Worm (Caenorhabditis elegans) whole organism, L1 larva: ENCODE measurements around the gene C25E10.13.

Experiments used
- C04F5.9 ChIP-seq: sonication (generic microtip); optimal IDR thresholded peaks from 2 replicates; lab custom pipeline; 2016; ENCODE audit warnings: missing genetic modification characterization, missing compliant biosample characterization
- C16A3.4 ChIP-seq: fragments of 150-350 bp; optimal IDR thresholded peaks from 2 replicates; lab custom pipeline; 2014; ENCODE audit warnings: missing biosample characterization, missing genetic modification characterization
- F16B12.6 ChIP-seq: fragments of 150-350 bp; optimal IDR thresholded peaks from 2 replicates; lab custom pipeline; 2014; ENCODE audit warnings: missing biosample characterization, missing genetic modification characterization
- Y116A8C.19 ChIP-seq: sonication (generic microtip); optimal IDR thresholded peaks from 2 replicates; lab custom pipeline; 2016; ENCODE audit warnings: missing compliant biosample characterization, missing genetic modification characterization, borderline replicate concordance
- alr-1 ChIP-seq: fragments of 200-800 bp; sonication (Bioruptor generic); optimal IDR thresholded peaks from 2 replicates; lab custom pipeline; 2018; ENCODE audit warnings: borderline replicate concordance, mild to moderate bottlenecking, missing genetic modification characterization, missing compliant biosample characterization
- aly-2 ChIP-seq: fragments of 150-350 bp; optimal IDR thresholded peaks from 2 replicates; lab custom pipeline; 2014; ENCODE audit warnings: missing biosample characterization, missing genetic modification characterization
- blmp-1 ChIP-seq: fragments of 150-350 bp; optimal IDR thresholded peaks from 2 replicates; lab custom pipeline; 2014; ENCODE audit warnings: missing biosample characterization, missing genetic modification characterization
- ceh-63 ChIP-seq: fragments of 200-800 bp; sonication (Bioruptor generic); optimal IDR thresholded peaks from 2 replicates; lab custom pipeline; 2018; ENCODE audit warnings: mild to moderate bottlenecking, missing genetic modification characterization, missing compliant biosample characterization
- ceh-8 ChIP-seq: fragments of 200-800 bp; sonication (Bioruptor generic); optimal IDR thresholded peaks from 2 replicates; lab custom pipeline; 2018; ENCODE audit warnings: mild to moderate bottlenecking, missing genetic modification characterization, moderate library complexity, missing compliant biosample characterization
- ceh-88 ChIP-seq: fragments of 200-800 bp; sonication (Bioruptor generic); IDR thresholded peaks from 2 replicates; pipeline ENCODE4 v1.3.6; 2022; ENCODE audit warnings: missing genetic modification characterization, missing compliant biosample characterization
- ceh-90 ChIP-seq: sonication (generic microtip); optimal IDR thresholded peaks from 2 replicates; lab custom pipeline; 2016; ENCODE audit warnings: missing genetic modification characterization, missing compliant biosample characterization
- ces-1 ChIP-seq: fragments of 150-350 bp; optimal IDR thresholded peaks from 2 replicates; lab custom pipeline; 2014; ENCODE audit warnings: missing biosample characterization, missing genetic modification reagents, missing genetic modification characterization
- dpl-1 ChIP-seq, 3 experiments: fragments of 150-350 bp in 2 of 3; sonication (generic microtip) in 1 of 3; optimal IDR thresholded peaks; 2 replicates each; lab custom pipeline; 2014 to 2017; ENCODE audit warnings: missing biosample characterization in 3 of 3, missing genetic modification characterization in 3 of 3, missing genetic modification reagents in 3 of 3
- dsc-1 ChIP-seq: sonication (generic microtip); optimal IDR thresholded peaks from 2 replicates; lab custom pipeline; 2016; ENCODE audit warnings: mild to moderate bottlenecking, missing genetic modification characterization, missing compliant biosample characterization
- efl-3 ChIP-seq: fragments of 200-800 bp; sonication (Bioruptor generic); optimal IDR thresholded peaks from 2 replicates; lab custom pipeline; 2018; ENCODE audit warnings: mild to moderate bottlenecking, missing genetic modification characterization, missing compliant biosample characterization
- egl-27 ChIP-seq, 2 experiments: fragments of 150-350 bp in 1 of 2; sonication (generic microtip); optimal IDR thresholded peaks; 3 replicates each; lab custom pipeline; 2017 to 2018; ENCODE audit warnings: missing biosample characterization in 2 of 2, missing genetic modification characterization in 2 of 2, missing genetic modification reagents in 2 of 2
- elt-2 ChIP-seq: sonication (generic microtip); optimal IDR thresholded peaks from 2 replicates; lab custom pipeline; 2016; ENCODE audit warnings: missing genetic modification characterization, mild to moderate bottlenecking, inconsistent platforms, missing compliant biosample characterization, missing genetic modification reagents
- grh-1 ChIP-seq: fragments of 200-800 bp; sonication (Bioruptor generic); IDR thresholded peaks from 2 replicates; pipeline ENCODE4 v1.3.6; 2022; ENCODE audit warnings: missing genetic modification reagents, missing genetic modification characterization, missing compliant biosample characterization
- hpl-2 ChIP-seq: fragments of 150-350 bp; optimal IDR thresholded peaks from 2 replicates; lab custom pipeline; 2014; ENCODE audit warnings: missing biosample characterization, missing genetic modification reagents, missing genetic modification characterization
- irx-1 ChIP-seq: sonication (generic microtip); optimal IDR thresholded peaks from 2 replicates; lab custom pipeline; 2016; ENCODE audit warnings: missing genetic modification characterization, missing compliant biosample characterization
- jun-1 ChIP-seq: fragments of 150-350 bp; optimal IDR thresholded peaks from 2 replicates; lab custom pipeline; 2014; ENCODE audit warnings: missing biosample characterization, missing genetic modification reagents, missing genetic modification characterization
- lin-13 ChIP-seq: fragments of 150-350 bp; optimal IDR thresholded peaks from 2 replicates; lab custom pipeline; 2014; ENCODE audit warnings: missing biosample characterization, missing genetic modification reagents, missing genetic modification characterization
- lin-14 ChIP-seq: fragments of 200-800 bp; sonication (Bioruptor generic); optimal IDR thresholded peaks from 2 replicates; lab custom pipeline; 2018; ENCODE audit warnings: mild to moderate bottlenecking, missing genetic modification characterization, moderate library complexity, missing compliant biosample characterization
- lin-15B ChIP-seq: fragments of 150-350 bp; sonication (generic microtip); optimal IDR thresholded peaks from 3 replicates; lab custom pipeline; 2014; ENCODE audit warnings: missing biosample characterization, missing genetic modification characterization
- lin-35 ChIP-seq, 2 experiments: fragments of 150-350 bp; optimal IDR thresholded peaks; 2 replicates each; lab custom pipeline; 2014; ENCODE audit warnings: missing biosample characterization in 2 of 2, missing genetic modification characterization in 2 of 2, missing genetic modification reagents in 2 of 2
- lin-39 ChIP-seq: fragments of 150-350 bp; optimal IDR thresholded peaks from 2 replicates; lab custom pipeline; 2014; ENCODE audit warnings: missing biosample characterization, missing genetic modification reagents, missing genetic modification characterization
- lir-3 ChIP-seq: sonication (generic microtip); optimal IDR thresholded peaks from 2 replicates; lab custom pipeline; 2016; ENCODE audit warnings: mild to moderate bottlenecking, missing genetic modification characterization, moderate library complexity, missing compliant biosample characterization; ENCODE audit not compliant: poor library complexity
- mdl-1 ChIP-seq, 2 experiments: fragments of 150-350 bp; optimal IDR thresholded peaks; 2 replicates each; lab custom pipeline; 2014 to 2017; ENCODE audit warnings: missing biosample characterization in 2 of 2, missing genetic modification characterization in 2 of 2, inconsistent platforms in 1 of 2
- mef-2 ChIP-seq: fragments of 150-350 bp; optimal IDR thresholded peaks from 2 replicates; lab custom pipeline; 2014; ENCODE audit warnings: missing biosample characterization, missing genetic modification characterization
- nhr-12 ChIP-seq: sonication (generic microtip); optimal IDR thresholded peaks from 2 replicates; lab custom pipeline; 2017; ENCODE audit warnings: missing biosample characterization, missing genetic modification characterization
- nhr-19 ChIP-seq: fragments of 200-800 bp; sonication (Bioruptor generic); conservative IDR thresholded peaks from 2 replicates; pipeline ENCODE4 v1.3.6; 2022; ENCODE audit warnings: missing genetic modification characterization, missing compliant biosample characterization
- nhr-237 ChIP-seq: fragments of 150-350 bp; optimal IDR thresholded peaks from 2 replicates; lab custom pipeline; 2014; ENCODE audit warnings: missing biosample characterization, missing genetic modification characterization
- nhr-71 ChIP-seq: sonication (generic microtip); optimal IDR thresholded peaks from 2 replicates; lab custom pipeline; 2016; ENCODE audit warnings: mild to moderate bottlenecking, missing genetic modification characterization, moderate library complexity, missing compliant biosample characterization
- nhr-84 ChIP-seq: sonication (generic microtip); optimal IDR thresholded peaks from 2 replicates; lab custom pipeline; 2017; ENCODE audit warnings: missing biosample characterization, missing genetic modification characterization
- nhr-90 ChIP-seq: sonication (generic microtip); optimal IDR thresholded peaks from 2 replicates; lab custom pipeline; 2016; ENCODE audit warnings: mild to moderate bottlenecking, missing genetic modification characterization, missing compliant biosample characterization; ENCODE audit not compliant: poor library complexity
- rnt-1 ChIP-seq: sonication (generic microtip); optimal IDR thresholded peaks from 2 replicates; lab custom pipeline; 2016; ENCODE audit warnings: mild to moderate bottlenecking, missing genetic modification characterization, moderate library complexity, missing compliant biosample characterization
- skn-1 ChIP-seq: fragments of 150-350 bp; optimal IDR thresholded peaks from 2 replicates; lab custom pipeline; 2014; ENCODE audit warnings: missing biosample characterization, missing genetic modification characterization
- snpc-4 ChIP-seq: fragments of 150-350 bp; optimal IDR thresholded peaks from 2 replicates; lab custom pipeline; 2014; ENCODE audit warnings: missing biosample characterization, missing genetic modification characterization
- sptf-1 ChIP-seq: fragments of 150-350 bp; optimal IDR thresholded peaks from 2 replicates; lab custom pipeline; 2014; ENCODE audit warnings: missing biosample characterization, missing genetic modification characterization
- sup-37 ChIP-seq: fragments of 200-800 bp; sonication (Bioruptor generic); optimal IDR thresholded peaks from 2 replicates; lab custom pipeline; 2018; ENCODE audit warnings: mild to moderate bottlenecking, missing genetic modification characterization, missing compliant biosample characterization
- swsn-7 ChIP-seq: sonication (generic microtip); optimal IDR thresholded peaks from 2 replicates; lab custom pipeline; 2016; ENCODE audit warnings: missing genetic modification characterization, missing compliant biosample characterization
- tbx-2 ChIP-seq: sonication (generic microtip); optimal IDR thresholded peaks from 2 replicates; lab custom pipeline; 2016; ENCODE audit warnings: missing genetic modification characterization, missing compliant biosample characterization
- tlp-1 ChIP-seq: fragments of 150-350 bp; optimal IDR thresholded peaks from 2 replicates; lab custom pipeline; 2014; ENCODE audit warnings: missing biosample characterization, missing genetic modification characterization
- unc-86 ChIP-seq: sonication (generic microtip); optimal IDR thresholded peaks from 2 replicates; lab custom pipeline; 2016; ENCODE audit warnings: missing genetic modification characterization, missing compliant biosample characterization
- unc-98 ChIP-seq: fragments of 200-800 bp; sonication (Bioruptor generic); IDR thresholded peaks from 2 replicates; pipeline ENCODE4 v1.3.6; 2022; ENCODE audit warnings: missing genetic modification characterization, missing compliant biosample characterization
- xbp-1 ChIP-seq: sonication (generic microtip); optimal IDR thresholded peaks from 2 replicates; lab custom pipeline; 2016; ENCODE audit warnings: missing genetic modification characterization, missing compliant biosample characterization
- zag-1 ChIP-seq: fragments of 150-350 bp; optimal IDR thresholded peaks from 2 replicates; lab custom pipeline; 2014; ENCODE audit warnings: missing biosample characterization, missing genetic modification characterization
- zip-4 ChIP-seq: fragments of 200-800 bp; sonication (Bioruptor generic); optimal IDR thresholded peaks from 2 replicates; lab custom pipeline; 2018; ENCODE audit warnings: mild to moderate bottlenecking, missing genetic modification characterization, moderate library complexity, missing compliant biosample characterization
- ztf-11 ChIP-seq, 2 experiments: sonication (generic microtip); optimal IDR thresholded peaks; 2 replicates each; lab custom pipeline; 2016 to 2017; ENCODE audit warnings: missing genetic modification characterization in 2 of 2, missing biosample characterization in 1 of 2, missing compliant biosample characterization in 1 of 2
- ztf-4 ChIP-seq: fragments of 150-350 bp; optimal IDR thresholded peaks from 2 replicates; lab custom pipeline; 2014; ENCODE audit warnings: missing biosample characterization, missing genetic modification characterization

C25E10.13 gene

DNA sequence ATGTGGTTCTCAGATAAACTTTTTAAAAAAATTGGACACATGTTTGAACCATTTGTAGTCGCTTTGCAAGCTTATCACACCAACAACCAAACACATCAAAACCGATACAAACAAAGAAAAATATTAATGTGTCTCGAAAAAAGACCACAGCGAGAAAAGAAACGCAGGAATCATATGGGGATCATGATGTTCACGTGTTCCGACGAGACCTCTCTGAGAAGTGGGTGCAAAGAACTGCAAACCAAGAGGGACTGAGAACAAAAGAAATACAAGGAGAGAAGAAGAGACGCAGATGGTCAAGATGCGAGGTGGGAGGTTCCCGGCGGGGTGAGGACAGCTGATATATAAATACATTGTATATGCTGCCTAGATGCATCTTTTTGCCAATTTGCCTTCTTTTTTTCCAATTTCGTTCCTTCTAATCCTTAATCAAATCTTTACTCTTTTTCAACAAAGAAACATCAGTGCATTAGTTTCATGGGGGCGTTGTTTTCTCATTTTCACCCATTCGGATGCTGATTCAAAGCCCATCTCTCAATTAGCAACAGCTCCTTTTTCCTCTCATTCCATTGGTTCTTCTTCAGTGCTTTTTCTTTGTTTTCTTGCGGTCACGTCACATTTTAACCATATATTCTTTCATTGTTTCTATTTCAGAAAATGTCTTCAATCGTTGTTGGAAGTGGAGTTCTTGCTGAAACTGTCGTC is 36.2 kb downstream of the C25E10.13 start, which contains the start of gene F21C10.10 (continued):
- TF ChIP-seq alr-1 (tag; lab: Kevin White, UChicago) (no peak), zip-4 (no peak), blmp-1 (tag; lab: Kevin White, UChicago) (peak; percentile 83), nhr-84 (no peak), lin-14 (GFP tag; lab: Kevin White, UChicago) (peak; percentile 94), ceh-8 (no peak), ztf-4 (tag; lab: Kevin White, UChicago) (peak; percentile 65), unc-86 (tag; lab: Kevin White, UChicago) (no peak), C04F5.9 (peak; percentile 14), tbx-2 (tag; lab: Kevin White, UChicago) (peak; percentile 86), aly-2 (tag; lab: Kevin White, UChicago) (no peak), skn-1 (tag; lab: Kevin White, UChicago) (peak; percentile 77), nhr-12 (tag; lab: Kevin White, UChicago) (no peak), lin-15B (tag; lab: Kevin White, UChicago) (no peak), ceh-88 (GFP tag; lab: Robert Waterston, UW) (no peak), ceh-90 (tag; lab: Kevin White, UChicago) (no peak), elt-2 (tag; lab: Kevin White, UChicago) (peak; percentile 83), snpc-4 (tag; lab: Kevin White, UChicago) (peak; percentile 67), lin-13 (GFP tag; lab: Kevin White, UChicago) (peak; percentile 59), Y116A8C.19 (no peak), ztf-11 (tag; optimal IDR thresholded peaks at IDR 0.05; lab: Kevin White, UChicago) (no peak), mdl-1 (tag; optimal IDR thresholded peaks at IDR 0.05; lab: Kevin White, UChicago) (peak in 1 of 2 experiments; percentile 98), efl-3 (no peak), dpl-1 (GFP tag; optimal IDR thresholded peaks at IDR 0.05; lab: Kevin White, UChicago) (peak; percentile 4 to 55 (median 46)), tlp-1 (no peak), ceh-63 (GFP tag; lab: Kevin White, UChicago) (no peak), ces-1 (no peak), F16B12.6 (tag; lab: Kevin White, UChicago) (no peak), mef-2 (tag; lab: Kevin White, UChicago) (no peak), zag-1 (tag; lab: Kevin White, UChicago) (no peak), rnt-1 (tag; lab: Kevin White, UChicago) (peak; percentile 67), swsn-7 (tag; lab: Kevin White, UChicago) (peak; percentile 62), lir-3 (tag; lab: Kevin White, UChicago) (no peak), sptf-1 (tag; lab: Kevin White, UChicago) (no peak), hpl-2 (GFP tag; lab: Kevin White, UChicago) (no peak), irx-1 (tag; lab: Kevin White, UChicago) (peak; percentile 69), nhr-90 (peak; percentile 84), jun-1 (tag; lab: Kevin White, UChicago) (peak; percentile 41), xbp-1 (tag; lab: Kevin White, UChicago) (peak; percentile 53), C16A3.4 (peak; percentile 75), dsc-1 (tag; lab: Kevin White, UChicago) (peak; percentile 21), egl-27 (tag; optimal IDR thresholded peaks at IDR 0.05; lab: Kevin White, UChicago) (peak; percentile 33 to 39), nhr-71 (tag; lab: Kevin White, UChicago) (peak; percentile 94), grh-1 (peak; percentile 67), unc-98 (no peak), nhr-237 (tag; lab: Kevin White, UChicago) (no peak), nhr-19 (GFP tag; lab: Robert Waterston, UW) (peak; percentile 96), sup-37 (peak; percentile 8), lin-35 (GFP tag; optimal IDR thresholded peaks at IDR 0.05; lab: Kevin White, UChicago) (peak; percentile 58 to 87), lin-39 (tag; lab: Kevin White, UChicago) (no peak)
